Worm (Caenorhabditis elegans): ENCODE measurements around the gene Y105C5A.13.

Y105C5A.13 gene

ce11 chrIV:15693268-15693667 is 52.2 kb downstream of the Y105C5A.13 start (continued):
- TF ChIP-seq rcor-1 (GFP tag; IDR thresholded peaks at IDR 0.05) = peak; percentile 67
- TF ChIP-seq nfya-1 (tag; optimal IDR thresholded peaks at IDR 0.05; ENCODE audit: borderline replicate concordance, insufficient read depth) = no peak
- peak; percentile 93; the same call in 1 of the 2 replicates for TF ChIP-seq bed-1 (GFP tag; IDR thresholded peaks at IDR 0.05)
- peak; percentile 65 for TF ChIP-seq athp-1 (tag; optimal IDR thresholded peaks at IDR 0.05)
- no peak for TF ChIP-seq ceh-100 (GFP tag; IDR thresholded peaks at IDR 0.05)
- TF ChIP-seq akir-1 (GFP tag; optimal IDR thresholded peaks at IDR 0.05) = no peak
- TF ChIP-seq snpc-1.3 (tag; optimal IDR thresholded peaks at IDR 0.05; ENCODE audit: insufficient read depth) = peak; percentile 86
- TF ChIP-seq hlh-26 (GFP tag; conservative IDR thresholded peaks at IDR 0.05) = no peak
